Worm (Caenorhabditis elegans) whole organism, young adult: ENCODE results near the gene clec-29.

ENCODE experiments used
- D2030.7 ChIP-seq: fragments of 200-800 bp; sonication (Bioruptor generic); IDR thresholded peaks from 2 replicates; pipeline ENCODE4 v1.3.6; 2022; ENCODE audit warnings: missing genetic modification reagents, missing genetic modification characterization, missing compliant biosample characterization
- F33H1.4 ChIP-seq: fragments of 200-800 bp; sonication (Bioruptor generic); IDR thresholded peaks from 2 replicates; pipeline ENCODE4 v1.3.6; 2022; ENCODE audit warnings: missing genetic modification reagents, missing genetic modification characterization, missing compliant biosample characterization
- F37B4.10 ChIP-seq: fragments of 200-800 bp; sonication (Bioruptor generic); IDR thresholded peaks from 2 replicates; pipeline ENCODE4 v1.3.6; 2022; ENCODE audit warnings: missing genetic modification characterization, missing compliant biosample characterization
- F52B5.7 ChIP-seq: sonication (generic microtip); optimal IDR thresholded peaks from 2 replicates; lab custom pipeline; 2016; ENCODE audit warnings: mild to moderate bottlenecking, missing genetic modification characterization, missing compliant biosample characterization
- Y53F4B.3 ChIP-seq: fragments of 200-800 bp; sonication (Bioruptor generic); IDR thresholded peaks from 2 replicates; pipeline ENCODE4 v1.3.6; 2022; ENCODE audit warnings: missing genetic modification reagents, missing genetic modification characterization, missing compliant biosample characterization
- Y53G8AR.9 ChIP-seq: fragments of 200-800 bp; sonication (Bioruptor generic); conservative IDR thresholded peaks from 2 replicates; pipeline ENCODE4 v1.3.6; 2022; ENCODE audit warnings: missing genetic modification reagents, missing genetic modification characterization, missing compliant biosample characterization
- Y79H2A.3 ChIP-seq: fragments of 200-800 bp; sonication (Bioruptor generic); conservative IDR thresholded peaks from 2 replicates; pipeline ENCODE4 v1.3.6; 2022; ENCODE audit warnings: missing genetic modification reagents, missing genetic modification characterization, missing compliant biosample characterization
- ama-1 ChIP-seq, 3 experiments: fragments of 150-350 bp in 1 of 3; sonication (generic microtip) in 2 of 3; optimal IDR thresholded peaks; 2 replicates each; lab custom pipeline; 2014 to 2018; ENCODE audit warnings: missing biosample characterization in 2 of 3, missing genetic modification characterization in 2 of 3, missing genetic modification reagents in 2 of 3
- aptf-2 ChIP-seq: fragments of 200-800 bp; sonication (Bioruptor generic); conservative IDR thresholded peaks from 2 replicates; pipeline ENCODE4 v1.3.6; 2022; ENCODE audit warnings: missing genetic modification reagents, missing genetic modification characterization, missing compliant biosample characterization
- athp-1 ChIP-seq: sonication (generic microtip); optimal IDR thresholded peaks from 2 replicates; lab custom pipeline; 2017; ENCODE audit warnings: mild to moderate bottlenecking, missing genetic modification characterization, missing compliant biosample characterization
- bed-1 ChIP-seq: fragments of 200-800 bp; sonication (Bioruptor generic); IDR thresholded peaks from 2 replicates; pipeline ENCODE4 v1.3.6; 2022; ENCODE audit warnings: missing genetic modification reagents, missing genetic modification characterization, missing compliant biosample characterization
- bed-2 ChIP-seq: fragments of 200-800 bp; sonication (Bioruptor generic); IDR thresholded peaks from 2 replicates; pipeline ENCODE4 v1.3.6; 2022; ENCODE audit warnings: missing genetic modification reagents, missing genetic modification characterization, missing compliant biosample characterization
- ccch-3 ChIP-seq: fragments of 200-800 bp; sonication (Bioruptor generic); optimal IDR thresholded peaks from 2 replicates; lab custom pipeline; 2018; ENCODE audit warnings: mild to moderate bottlenecking, missing genetic modification characterization, missing compliant biosample characterization
- cebp-1 ChIP-seq, 2 experiments: fragments of 200-800 bp in 1 of 2; sonication (Bioruptor generic) in 1 of 2; sonication (generic microtip) in 1 of 2; IDR thresholded peaks in 1 of 2; optimal IDR thresholded peaks in 1 of 2; 2 replicates each; pipeline versions ENCODE4 v1.3.6 to Lab custom; 2017 to 2022; ENCODE audit warnings: missing compliant biosample characterization in 2 of 2, missing genetic modification characterization in 2 of 2, mild to moderate bottlenecking in 1 of 2, missing genetic modification reagents in 1 of 2, moderate library complexity in 1 of 2
- ceh-100 ChIP-seq: fragments of 200-800 bp; sonication (Bioruptor generic); IDR thresholded peaks from 2 replicates; pipeline ENCODE4 v1.3.6; 2022; ENCODE audit warnings: missing genetic modification reagents, missing genetic modification characterization, missing compliant biosample characterization
- ceh-40 ChIP-seq: fragments of 200-800 bp; sonication (Bioruptor generic); IDR thresholded peaks from 2 replicates; pipeline ENCODE4 v1.3.6; 2022; ENCODE audit warnings: missing genetic modification characterization, missing compliant biosample characterization
- dpl-1 ChIP-seq: fragments of 150-350 bp; optimal IDR thresholded peaks from 2 replicates; lab custom pipeline; 2014; ENCODE audit warnings: missing biosample characterization, missing genetic modification reagents, missing genetic modification characterization
- egrh-3 ChIP-seq: fragments of 200-800 bp; sonication (Bioruptor generic); IDR thresholded peaks from 2 replicates; pipeline ENCODE4 v1.3.6; 2022; ENCODE audit warnings: missing genetic modification reagents, missing genetic modification characterization, missing compliant biosample characterization
- fkh-3 ChIP-seq: sonication (generic microtip); optimal IDR thresholded peaks from 2 replicates; lab custom pipeline; 2016; ENCODE audit warnings: mild to moderate bottlenecking, missing genetic modification characterization, missing compliant biosample characterization
- hlh-26 ChIP-seq: fragments of 200-800 bp; sonication (Bioruptor generic); conservative IDR thresholded peaks from 2 replicates; pipeline ENCODE4 v1.3.6; 2022; ENCODE audit warnings: missing genetic modification reagents, missing genetic modification characterization, missing compliant biosample characterization
- hmg-1.2 ChIP-seq: fragments of 200-800 bp; sonication (Bioruptor generic); IDR thresholded peaks from 2 replicates; pipeline ENCODE4 v1.3.6; 2022; ENCODE audit warnings: missing genetic modification reagents, missing genetic modification characterization, missing compliant biosample characterization
- hmg-20 ChIP-seq: fragments of 200-800 bp; sonication (Bioruptor generic); IDR thresholded peaks from 2 replicates; pipeline ENCODE4 v1.3.6; 2022; ENCODE audit warnings: missing genetic modification reagents, missing genetic modification characterization, missing compliant biosample characterization
- hrde-1 ChIP-seq: sonication (generic microtip); optimal IDR thresholded peaks from 2 replicates; lab custom pipeline; 2016; ENCODE audit warnings: missing genetic modification characterization, mild to moderate bottlenecking, missing compliant biosample characterization, moderate library complexity, missing genotype, missing genetic modification reagents, borderline replicate concordance
- lag-1 ChIP-seq: fragments of 200-800 bp; sonication (Bioruptor generic); IDR thresholded peaks from 2 replicates; pipeline ENCODE4 v1.3.6; 2022; ENCODE audit warnings: missing genetic modification reagents, missing genetic modification characterization, missing compliant biosample characterization
- lin-35 ChIP-seq, 3 experiments: fragments of 150-350 bp in 2 of 3; sonication (generic microtip) in 1 of 3; optimal IDR thresholded peaks; 2 replicates each; lab custom pipeline; 2014 to 2018; ENCODE audit warnings: missing biosample characterization in 3 of 3, missing genetic modification characterization in 3 of 3, missing genetic modification reagents in 3 of 3
- lsl-1 ChIP-seq: fragments of 200-800 bp; sonication (Bioruptor generic); optimal IDR thresholded peaks from 2 replicates; lab custom pipeline; 2018; ENCODE audit warnings: mild to moderate bottlenecking, missing genetic modification characterization, moderate library complexity, missing compliant biosample characterization
- lsy-27 ChIP-seq: sonication (generic microtip); optimal IDR thresholded peaks from 2 replicates; lab custom pipeline; 2017; ENCODE audit warnings: missing genetic modification characterization, mild to moderate bottlenecking, missing compliant biosample characterization, antibody characterized with exemption, missing genotype, borderline replicate concordance; ENCODE audit not compliant: insufficient read depth
- nfya-1 ChIP-seq: sonication (generic microtip); optimal IDR thresholded peaks from 2 replicates; lab custom pipeline; 2017; ENCODE audit warnings: antibody characterized with exemption, missing compliant biosample characterization, missing genetic modification characterization, borderline replicate concordance; ENCODE audit not compliant: insufficient read depth
- pha-4 ChIP-seq: fragments of 150-350 bp; sonication (generic microtip); optimal IDR thresholded peaks from 2 replicates; lab custom pipeline; 2014; ENCODE audit warnings: missing biosample characterization, missing genetic modification reagents, missing genetic modification characterization
- rcor-1 ChIP-seq: fragments of 200-800 bp; sonication (Bioruptor generic); IDR thresholded peaks from 2 replicates; pipeline ENCODE4 v1.3.6; 2022; ENCODE audit warnings: missing genetic modification reagents, missing genetic modification characterization, missing compliant biosample characterization
- snpc-3.4 ChIP-seq: sonication (generic microtip); optimal IDR thresholded peaks from 2 replicates; lab custom pipeline; 2017; ENCODE audit warnings: missing genetic modification characterization, mild to moderate bottlenecking, missing compliant biosample characterization, antibody characterized with exemption, moderate library complexity, missing genotype, missing genetic modification reagents
- snpc-4 ChIP-seq, 5 experiments: fragments of 150-350 bp in 1 of 5; sonication (generic microtip) in 4 of 5; optimal IDR thresholded peaks; 2 replicates each; lab custom pipeline; 2014 to 2018; ENCODE audit warnings: missing genetic modification characterization in 5 of 5, missing biosample characterization in 3 of 5, antibody characterized with exemption in 2 of 5, mild to moderate bottlenecking in 2 of 5, missing compliant biosample characterization in 2 of 5, missing genotype in 2 of 5, moderate library complexity in 2 of 5, missing genetic modification reagents in 1 of 5
- sptf-2 ChIP-seq: fragments of 200-800 bp; sonication (Bioruptor generic); optimal IDR thresholded peaks from 2 replicates; lab custom pipeline; 2018; ENCODE audit warnings: mild to moderate bottlenecking, missing genetic modification characterization, missing compliant biosample characterization
- zfh-2 ChIP-seq: fragments of 200-800 bp; sonication (Bioruptor generic); conservative IDR thresholded peaks from 2 replicates; pipeline ENCODE4 v1.3.6; 2022; ENCODE audit warnings: missing genetic modification reagents, missing genetic modification characterization, missing compliant biosample characterization

The clec-29 gene

ce11 chrV:16742123-16742522, 3.1 kb upstream of the clec-29 start, which contains the start of gene T25E12.6:
Gene T25E12.6 (plus strand): TSS chrV:16742423.
- TF ChIP-seq ceh-100 (GFP tag; lab: Robert Waterston, UW) (no peak), lsy-27 (tag; lab: Kevin White, UChicago) (no peak), nfya-1 (tag; lab: Kevin White, UChicago) (no peak), F52B5.7 (no peak), hlh-26 (GFP tag; lab: Robert Waterston, UW) (no peak)

ce11 chrV:16735518-16735917, 3.5 kb downstream of the clec-29 start, which contains the start of the genes clec-38 and clec-34:
Gene clec-38 (minus strand): TSS chrV:16735618.
Gene clec-34 (plus strand): TSS chrV:16735765.
- TF ChIP-seq bed-2 (no peak), F37B4.10 (GFP tag; lab: Robert Waterston, UW) (no peak), aptf-2 (GFP tag; lab: Robert Waterston, UW) (no peak), lin-35 (GFP tag; optimal IDR thresholded peaks at IDR 0.05; lab: Kevin White, UChicago) (no peak), dpl-1 (GFP tag; lab: Kevin White, UChicago) (no peak), hmg-20 (GFP tag; lab: Robert Waterston, UW) (no peak), ccch-3 (GFP tag; lab: Kevin White, UChicago) (no peak), lsl-1 (GFP tag; lab: Kevin White, UChicago) (no peak), snpc-4 (GFP tag; optimal IDR thresholded peaks at IDR 0.05; lab: Kevin White, UChicago) (no peak), snpc-4 (tag; optimal IDR thresholded peaks at IDR 0.05; lab: Kevin White, UChicago) (no peak), sptf-2 (GFP tag; lab: Kevin White, UChicago) (no peak), D2030.7 (GFP tag; lab: Robert Waterston, UW) (no peak)

DNA sequence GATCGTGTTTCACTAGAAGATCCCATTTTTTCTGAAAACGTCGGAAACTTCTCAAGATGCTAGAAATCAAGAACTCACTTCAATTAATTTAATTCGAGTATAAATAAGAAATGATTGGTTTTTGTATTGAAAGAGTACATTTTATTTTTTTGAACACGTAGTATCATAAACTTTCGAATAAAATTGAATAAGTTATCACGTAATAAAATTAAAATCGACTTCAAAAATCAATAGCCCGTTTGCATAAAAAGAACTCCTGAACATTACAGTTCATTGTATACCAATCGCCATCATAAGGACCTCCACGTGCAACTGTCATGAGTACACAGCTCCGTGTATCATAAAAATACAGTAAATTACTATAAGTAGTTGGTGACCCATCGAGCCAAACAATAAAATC, 5.3 kb downstream of the clec-29 start, which contains the start of gene T25E12.16:
Gene T25E12.16, minus strand, starts transcription at position 101 of the 400 bp plus-strand sequence.
- no peak for TF ChIP-seq snpc-3.4 (tag; lab: Kevin White, UChicago)
- no peak for TF ChIP-seq lag-1 (GFP tag; lab: Robert Waterston, UW)
- TF ChIP-seq egrh-3: no peak
- TF ChIP-seq pha-4: no peak
- no peak for TF ChIP-seq F52B5.7
- TF ChIP-seq athp-1: no peak
- no peak for TF ChIP-seq hmg-1.2
- no peak for TF ChIP-seq ceh-40
- TF ChIP-seq Y53G8AR.9: no peak
- no peak for TF ChIP-seq ama-1 (optimal IDR thresholded peaks at IDR 0.05; lab: Kevin White, UChicago)
- TF ChIP-seq ama-1 (GFP tag; optimal IDR thresholded peaks at IDR 0.05; lab: Kevin White, UChicago): no peak
- no peak for TF ChIP-seq F33H1.4 (GFP tag; lab: Robert Waterston, UW)
- TF ChIP-seq zfh-2 (GFP tag; lab: Robert Waterston, UW): no peak

ce11 chrV:16731600-16731999, 7.4 kb downstream of the clec-29 start, which contains the start of gene srz-100:
Gene srz-100 (plus strand): TSS chrV:16731900.
- no peak for TF ChIP-seq lag-1 (GFP tag; lab: Robert Waterston, UW)
- TF ChIP-seq Y79H2A.3: no peak
- no peak for TF ChIP-seq bed-1
- no peak for TF ChIP-seq cebp-1 (GFP tag; IDR thresholded peaks at IDR 0.05; lab: Robert Waterston, UW)
- no peak for TF ChIP-seq cebp-1 (tag; optimal IDR thresholded peaks at IDR 0.05; lab: Kevin White, UChicago)
- no peak for TF ChIP-seq fkh-3 (tag; lab: Kevin White, UChicago)
- TF ChIP-seq Y53F4B.3 (GFP tag; lab: Robert Waterston, UW): no peak
- TF ChIP-seq rcor-1 (GFP tag; lab: Robert Waterston, UW): no peak
- no peak for TF ChIP-seq hrde-1 (tag; lab: Kevin White, UChicago)
